Worm (Caenorhabditis elegans) whole organism, L3 larva: ENCODE results near the gene tps-2.
A peak's percentile ranks its signal among the peaks of the same experiment; 100 is the strongest.

Experiments
- R02D3.7 ChIP-seq: fragments of 150-350 bp; optimal IDR thresholded peaks from 2 replicates; lab custom pipeline; 2014; ENCODE audit warnings: missing biosample characterization, missing genetic modification characterization
- aly-2 ChIP-seq: fragments of 150-350 bp; optimal IDR thresholded peaks from 2 replicates; lab custom pipeline; 2014; ENCODE audit warnings: missing biosample characterization, missing genetic modification characterization
- ama-1 ChIP-seq: fragments of 150-350 bp; optimal IDR thresholded peaks from 2 replicates; lab custom pipeline; 2018
- ceh-82 ChIP-seq: fragments of 150-350 bp; optimal IDR thresholded peaks from 2 replicates; lab custom pipeline; 2014; ENCODE audit warnings: missing biosample characterization, missing genetic modification characterization
- ceh-9 ChIP-seq: sonication (generic microtip); optimal IDR thresholded peaks from 2 replicates; lab custom pipeline; 2018; ENCODE audit warnings: missing biosample characterization, missing genetic modification characterization
- daf-12 ChIP-seq: fragments of 150-350 bp; optimal IDR thresholded peaks from 2 replicates; lab custom pipeline; 2014; ENCODE audit warnings: missing biosample characterization, missing genetic modification reagents, missing genetic modification characterization
- egl-5 ChIP-seq: fragments of 150-350 bp; optimal IDR thresholded peaks from 2 replicates; lab custom pipeline; 2017; ENCODE audit warnings: missing biosample characterization, missing genetic modification reagents, missing genetic modification characterization, inconsistent platforms
- elt-1 ChIP-seq: fragments of 150-350 bp; optimal IDR thresholded peaks from 2 replicates; lab custom pipeline; 2014; ENCODE audit warnings: missing biosample characterization, missing genetic modification characterization
- elt-2 ChIP-seq: sonication (generic microtip); optimal IDR thresholded peaks from 2 replicates; lab custom pipeline; 2016; ENCODE audit warnings: missing genetic modification reagents, mild to moderate bottlenecking, missing genetic modification characterization, missing compliant biosample characterization
- elt-3 ChIP-seq, 3 experiments: fragments of 150-350 bp in 1 of 3; sonication (generic microtip) in 2 of 3; optimal IDR thresholded peaks; 2 replicates in 2 of 3; 4 replicates in 1 of 3; lab custom pipeline; 2014 to 2017; ENCODE audit warnings: missing biosample characterization in 3 of 3, missing genetic modification characterization in 3 of 3
- fkh-10 ChIP-seq: sonication (generic microtip); optimal IDR thresholded peaks from 2 replicates; lab custom pipeline; 2017; ENCODE audit warnings: missing biosample characterization, missing genetic modification reagents, missing genetic modification characterization
- fkh-2 ChIP-seq: fragments of 150-350 bp; optimal IDR thresholded peaks from 2 replicates; lab custom pipeline; 2014; ENCODE audit warnings: missing biosample characterization, missing genetic modification reagents, missing genetic modification characterization
- jun-1 ChIP-seq: fragments of 150-350 bp; optimal IDR thresholded peaks from 2 replicates; lab custom pipeline; 2014; ENCODE audit warnings: missing biosample characterization, missing genetic modification reagents, missing genetic modification characterization
- lin-15B ChIP-seq: fragments of 150-350 bp; optimal IDR thresholded peaks from 2 replicates; lab custom pipeline; 2014; ENCODE audit warnings: missing biosample characterization, missing genetic modification characterization
- lsy-12 ChIP-seq: sonication (generic microtip); optimal IDR thresholded peaks from 2 replicates; lab custom pipeline; 2016; ENCODE audit warnings: mild to moderate bottlenecking, missing genetic modification characterization, missing compliant biosample characterization
- mdl-1 ChIP-seq: fragments of 150-350 bp; optimal IDR thresholded peaks from 2 replicates; lab custom pipeline; 2014; ENCODE audit warnings: missing biosample characterization, missing genetic modification characterization
- mml-1 ChIP-seq: fragments of 150-350 bp; sonication (generic microtip); optimal IDR thresholded peaks from 3 replicates; lab custom pipeline; 2014; ENCODE audit warnings: missing biosample characterization, missing genetic modification characterization
- nfya-1 ChIP-seq: sonication (generic microtip); optimal IDR thresholded peaks from 2 replicates; lab custom pipeline; 2017; ENCODE audit warnings: missing genetic modification characterization, mild to moderate bottlenecking, missing compliant biosample characterization, antibody characterized with exemption, moderate library complexity; ENCODE audit not compliant: insufficient read depth
- nhr-11 ChIP-seq: fragments of 150-350 bp; optimal IDR thresholded peaks from 2 replicates; lab custom pipeline; 2014; ENCODE audit warnings: missing biosample characterization, missing genetic modification characterization
- nhr-23 ChIP-seq: fragments of 150-350 bp; optimal IDR thresholded peaks from 2 replicates; lab custom pipeline; 2014; ENCODE audit warnings: missing biosample characterization, missing genetic modification reagents, missing genetic modification characterization
- nhr-237 ChIP-seq: fragments of 150-350 bp; optimal IDR thresholded peaks from 2 replicates; lab custom pipeline; 2014; ENCODE audit warnings: missing biosample characterization, missing genetic modification characterization
- nhr-28 ChIP-seq: fragments of 150-350 bp; optimal IDR thresholded peaks from 2 replicates; lab custom pipeline; 2014; ENCODE audit warnings: missing biosample characterization, missing genetic modification characterization
- nhr-43 ChIP-seq: sonication (generic microtip); optimal IDR thresholded peaks from 2 replicates; lab custom pipeline; 2016; ENCODE audit warnings: mild to moderate bottlenecking, missing genetic modification characterization, missing compliant biosample characterization; ENCODE audit not compliant: poor library complexity, severe bottlenecking
- nhr-77 ChIP-seq: fragments of 150-350 bp; optimal IDR thresholded peaks from 2 replicates; lab custom pipeline; 2014; ENCODE audit warnings: missing biosample characterization, missing genetic modification characterization
- pha-4 ChIP-seq: fragments of 150-350 bp; optimal IDR thresholded peaks from 2 replicates; lab custom pipeline; 2014; ENCODE audit warnings: missing biosample characterization, missing genetic modification reagents, missing genetic modification characterization
- pqm-1 ChIP-seq: fragments of 150-350 bp; optimal IDR thresholded peaks from 2 replicates; lab custom pipeline; 2017; ENCODE audit warnings: missing biosample characterization, missing genetic modification characterization, inconsistent platforms
- skn-1 ChIP-seq: fragments of 150-350 bp; optimal IDR thresholded peaks from 2 replicates; lab custom pipeline; 2014; ENCODE audit warnings: missing biosample characterization, missing genetic modification characterization
- tbx-2 ChIP-seq: sonication (generic microtip); optimal IDR thresholded peaks from 2 replicates; lab custom pipeline; 2016; ENCODE audit warnings: mild to moderate bottlenecking, missing genetic modification characterization, missing compliant biosample characterization
- unc-39 ChIP-seq: sonication (generic microtip); optimal IDR thresholded peaks from 4 replicates; lab custom pipeline; 2017; ENCODE audit warnings: missing biosample characterization, missing genetic modification characterization
- unc-62 ChIP-seq: fragments of 150-350 bp; sonication (generic microtip); optimal IDR thresholded peaks from 4 replicates; lab custom pipeline; 2014; ENCODE audit warnings: missing biosample characterization, missing genetic modification reagents, missing genetic modification characterization

Gene tps-2

DNA sequence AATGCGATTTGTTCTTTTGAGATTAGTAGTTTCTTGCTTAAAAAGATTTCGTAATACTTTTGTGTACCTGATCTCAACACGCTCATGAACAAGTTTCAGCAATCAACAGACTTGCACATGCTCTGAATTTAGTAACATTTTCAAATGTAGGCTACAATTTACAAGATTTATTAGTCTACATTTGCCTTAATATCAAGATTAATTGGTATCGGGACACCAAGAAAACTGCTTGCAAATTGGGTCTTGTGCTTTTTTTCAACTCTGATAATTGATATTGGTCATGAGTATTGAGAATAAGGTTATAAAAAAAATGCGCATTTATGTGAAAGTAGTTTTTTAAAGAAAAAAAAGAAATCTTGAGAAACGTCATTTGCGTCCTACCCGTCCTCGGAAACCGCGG, 8.1 kb upstream of the tps-2 start:
- TF ChIP-seq nhr-11, result peak; percentile 86
- no peak for TF ChIP-seq nhr-23 (tag; lab: Kevin White, UChicago)

DNA sequence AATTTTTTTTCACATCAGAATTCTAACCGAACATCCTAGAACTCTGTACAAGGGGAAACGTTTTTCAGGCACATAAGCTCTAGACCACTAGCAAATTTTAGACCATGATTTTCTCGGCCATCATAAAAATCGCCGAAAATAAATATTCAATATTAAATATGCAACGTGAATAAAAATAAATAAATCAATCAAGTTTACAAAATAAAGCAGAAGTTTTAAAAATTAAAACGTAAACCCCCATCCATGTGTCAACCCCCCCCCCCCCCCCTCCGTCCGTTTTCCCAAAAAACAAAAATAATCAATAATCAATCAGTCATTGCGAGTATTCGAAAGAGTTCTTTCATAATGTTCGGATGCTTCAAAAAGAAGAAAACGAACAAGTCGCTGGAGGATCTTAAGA, 7.4 kb upstream of the tps-2 start, which contains the start of gene catp-4:
Gene catp-4 (plus strand): TSS at position 301 of the 400 bp plus-strand sequence.
- TF ChIP-seq mdl-1 (tag; lab: Kevin White, UChicago) (no peak), nhr-43 (tag; lab: Kevin White, UChicago) (no peak), ceh-9 (tag; lab: Kevin White, UChicago) (no peak), fkh-10 (GFP tag; lab: Kevin White, UChicago) (no peak), nhr-28 (tag; lab: Kevin White, UChicago) (no peak), unc-39 (tag; lab: Kevin White, UChicago) (no peak), unc-62 (GFP tag; lab: Kevin White, UChicago) (no peak), nhr-237 (tag; lab: Kevin White, UChicago) (no peak)

DNA sequence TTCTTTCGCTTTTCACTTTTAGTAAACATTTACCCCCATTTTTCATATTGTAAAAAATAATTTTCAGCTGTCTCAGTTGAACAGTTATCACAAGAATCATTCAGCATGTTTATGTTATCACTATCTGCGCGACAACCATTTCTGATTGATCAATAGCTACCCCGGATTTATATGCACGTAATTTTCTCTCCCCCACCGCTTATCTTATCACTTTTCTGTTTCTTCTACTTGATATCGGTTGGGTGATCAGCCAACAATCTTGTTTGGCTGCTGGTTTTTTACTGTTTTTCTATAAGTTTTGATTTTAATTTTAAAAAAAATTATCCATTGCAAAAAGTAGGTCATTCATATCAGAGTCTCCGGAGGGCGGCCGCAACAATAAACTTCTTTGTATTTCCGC, 2.9 kb upstream of the tps-2 start:
- TF ChIP-seq jun-1 (tag; lab: Kevin White, UChicago), result no peak
- TF ChIP-seq lsy-12, result no peak
- TF ChIP-seq elt-3 (tag; optimal IDR thresholded peaks at IDR 0.05; lab: Kevin White, UChicago), result peak in 2 of 3 experiments; percentile 90 to 94
- TF ChIP-seq, all 47 proteins: peak for 1

DNA sequence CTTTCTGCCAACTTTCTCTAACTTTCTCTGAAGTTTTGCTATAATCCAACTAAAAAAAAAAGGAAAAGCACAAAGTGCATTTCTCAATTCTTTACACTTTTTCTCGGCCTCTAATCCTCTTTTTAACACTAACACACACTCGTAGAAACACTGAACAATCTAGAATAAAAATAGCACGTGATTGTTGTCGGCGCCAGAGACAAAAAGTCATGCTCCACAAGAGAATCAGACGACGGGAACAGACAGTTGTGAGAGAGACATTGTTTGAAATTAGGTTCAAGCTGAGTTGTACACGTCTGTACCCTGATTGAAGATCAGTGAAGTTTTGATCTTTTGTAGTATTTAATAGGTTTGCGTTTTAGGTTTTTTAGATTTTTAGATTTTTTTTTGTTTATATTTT, 2.3 kb upstream of the tps-2 start:
- TF ChIP-seq R02D3.7 (tag; lab: Kevin White, UChicago) (no peak), fkh-2 (tag; lab: Kevin White, UChicago) (peak; percentile 74), ceh-82 (no peak), lin-15B (tag; lab: Kevin White, UChicago) (peak; percentile 37), egl-5 (tag; lab: Kevin White, UChicago) (no peak), nhr-23 (tag; lab: Kevin White, UChicago) (no peak), mml-1 (tag; lab: Kevin White, UChicago) (peak; percentile 30), jun-1 (tag; lab: Kevin White, UChicago) (peak; percentile 65), nhr-11 (peak; percentile 78), nhr-43 (tag; lab: Kevin White, UChicago) (peak; percentile 23), elt-2 (tag; lab: Kevin White, UChicago) (peak; percentile 85), skn-1 (peak; percentile 50), ama-1 (lab: Kevin White, UChicago) (peak; percentile 53), nfya-1 (tag; lab: Kevin White, UChicago) (peak; percentile 81), nhr-77 (tag; lab: Kevin White, UChicago) (peak; percentile 9), pqm-1 (peak; percentile 95)
- TF ChIP-seq, all 47 proteins: peak for 12

DNA sequence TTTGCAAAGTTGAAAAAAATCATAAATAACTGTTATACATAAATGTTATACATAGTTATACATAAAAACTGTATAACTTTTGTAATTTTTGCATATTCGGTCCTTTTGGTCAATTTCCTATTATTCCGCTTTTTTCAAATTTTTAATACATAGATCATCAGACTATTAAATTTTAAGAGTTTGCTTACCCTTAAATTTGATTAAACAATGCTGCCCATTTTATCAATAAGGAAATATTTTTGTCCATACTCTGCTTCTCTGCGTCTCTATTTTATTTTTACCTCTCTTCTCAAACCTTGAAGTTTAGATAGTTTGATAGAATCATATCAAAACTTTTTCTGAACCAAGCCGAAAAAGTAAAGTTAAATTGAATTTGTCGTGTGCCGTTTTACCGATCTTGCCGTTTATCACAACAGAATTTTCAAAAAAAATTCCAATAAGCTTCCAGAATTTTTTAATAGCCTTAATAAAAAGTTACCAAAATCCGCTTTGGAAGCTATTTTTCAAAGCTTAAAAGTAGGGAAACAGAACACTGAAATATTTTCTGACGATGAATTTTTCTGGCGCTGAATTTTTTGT, 1.3 kb upstream of the tps-2 start:
- TF ChIP-seq tbx-2 (tag; lab: Kevin White, UChicago), result no peak
- TF ChIP-seq ama-1 (lab: Kevin White, UChicago), result peak; percentile 75
- peak; percentile 58 for TF ChIP-seq pha-4 (tag; lab: Kevin White, UChicago)
- no peak for TF ChIP-seq egl-5 (tag; lab: Kevin White, UChicago)
- no peak for TF ChIP-seq aly-2 (tag; lab: Kevin White, UChicago)
- peak; percentile 35 for TF ChIP-seq pqm-1

DNA sequence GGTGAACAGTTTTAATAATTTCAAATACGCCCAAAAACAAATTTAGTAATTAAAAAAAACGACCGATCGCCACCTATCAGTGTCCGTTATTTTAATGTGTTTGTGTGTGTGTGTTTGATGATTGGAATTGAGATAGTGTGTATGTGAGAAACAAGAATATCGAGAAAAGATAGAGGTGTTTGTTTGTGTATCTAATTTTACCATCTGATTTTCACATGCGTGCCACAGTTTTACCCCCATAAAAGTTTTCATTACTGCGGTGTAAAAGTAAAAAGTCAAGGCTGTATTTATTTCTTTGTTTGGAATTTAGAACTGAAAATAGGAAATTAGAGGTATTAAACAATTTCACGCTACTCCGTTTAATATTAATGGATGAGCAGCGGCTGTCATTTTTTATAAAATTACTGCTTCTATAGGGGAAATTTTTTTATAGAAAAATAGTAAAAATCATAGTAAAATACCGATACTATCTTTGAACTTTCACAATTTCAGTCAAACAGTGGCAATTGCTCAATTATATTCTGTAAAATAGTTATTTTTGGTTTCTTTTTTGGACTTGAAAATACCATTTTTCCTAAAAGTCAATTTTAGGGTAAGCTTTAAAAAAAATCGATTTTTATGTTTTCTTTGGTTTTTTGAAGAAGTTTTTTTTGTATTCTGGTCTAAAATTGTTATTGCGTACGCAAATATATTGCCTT, 620 bp upstream of the tps-2 start:
- TF ChIP-seq pqm-1, result peak; percentile 63
- TF ChIP-seq nhr-23 (tag; lab: Kevin White, UChicago), result peak; percentile 28
- peak; percentile 47 for TF ChIP-seq pha-4 (tag; lab: Kevin White, UChicago)
- peak; percentile 48 for TF ChIP-seq nhr-43 (tag; lab: Kevin White, UChicago)
- TF ChIP-seq elt-2 (tag; lab: Kevin White, UChicago), result peak; percentile 39
- peak; percentile 9 for TF ChIP-seq mml-1 (tag; lab: Kevin White, UChicago)
- TF ChIP-seq nfya-1 (tag; lab: Kevin White, UChicago), result peak; percentile 35
- no peak for TF ChIP-seq daf-12
- peak; percentile 48 for TF ChIP-seq elt-1 (tag; lab: Kevin White, UChicago)
- peak; percentile 78 for TF ChIP-seq ama-1 (lab: Kevin White, UChicago)
- no peak for TF ChIP-seq unc-39 (tag; lab: Kevin White, UChicago)
- no peak for TF ChIP-seq R02D3.7 (tag; lab: Kevin White, UChicago)
- no peak for TF ChIP-seq unc-62 (GFP tag; lab: Kevin White, UChicago)
